Comparison of ENCODE assay signal across 2 fruit fly cellular contexts in the genomic region with DNA sequence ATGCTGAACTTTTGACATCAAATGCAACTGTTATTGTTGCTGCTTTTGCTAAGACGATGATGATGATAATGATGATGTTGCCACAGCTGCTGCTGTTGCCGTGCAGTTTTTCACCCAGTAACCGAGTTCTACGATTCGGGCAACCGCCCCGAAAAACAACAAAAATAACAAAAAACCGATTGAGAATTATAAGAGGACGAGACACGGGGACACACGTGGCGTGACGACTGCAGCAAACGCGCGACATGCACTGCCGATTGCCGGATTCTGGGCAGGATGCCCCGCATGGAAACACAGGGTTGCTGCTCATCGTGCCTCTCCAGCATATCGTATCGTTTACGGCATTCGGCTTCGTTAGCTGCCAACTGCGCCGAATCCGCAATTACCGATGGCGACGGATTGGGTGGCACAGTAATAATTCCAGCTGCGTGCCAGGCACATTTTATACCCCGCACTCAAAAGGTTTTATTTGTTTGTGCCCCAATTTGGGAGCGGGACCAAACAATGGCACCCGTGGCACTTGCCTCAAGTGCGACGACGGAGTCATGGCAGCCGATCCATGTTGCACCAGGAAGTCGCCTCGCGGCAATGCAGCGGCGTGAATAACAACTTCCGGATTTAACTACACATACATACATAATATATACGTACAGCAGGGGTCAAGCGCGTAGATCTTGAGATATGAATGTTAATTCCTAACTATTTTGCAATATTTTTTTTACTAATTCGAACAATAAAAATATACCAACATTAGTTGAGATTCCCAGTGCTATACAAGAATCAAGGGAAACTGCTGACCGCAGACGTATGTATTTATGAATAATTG.
TF ChIP-seq lines count a peak whose summit lies in the region.

No protein-coding gene starts in this region.

TF ChIP-seq in whole organism, embryonic, 481 proteins besides CTCF, POLR2A, EP300 and RAD21 (continued from another document and continues in another):
- TF ChIP-seq CG13894 (tag; optimal IDR thresholded peaks at IDR 0.05; lab: Kevin White, UChicago) (peak; percentile 40), CG1529 (GFP tag; optimal IDR thresholded peaks at IDR 0.05; lab: Kevin White, UChicago) (no peak), rib (GFP tag; IDR thresholded peaks at IDR 0.05; lab: Robert Waterston, UW) (0 out of 2 replicates have a peak, but pooled peaks have one; percentile 35), ewg (GFP tag; optimal IDR thresholded peaks at IDR 0.05; lab: Kevin White, UChicago) (peak; percentile 91), Awh (GFP tag; IDR thresholded peaks at IDR 0.05; lab: Robert Waterston, UW) (no peak), abd-A (tag; optimal IDR thresholded peaks at IDR 0.05; lab: Kevin White, UChicago) (peak; percentile 65), ssp (GFP tag; IDR thresholded peaks at IDR 0.05; lab: Robert Waterston, UW) (no peak), sens (GFP tag; lab: Kevin White, UChicago) (peak; percentile 87), gem (tag; optimal IDR thresholded peaks at IDR 0.05; lab: Kevin White, UChicago) (peak; percentile 25), schlank (tag; optimal IDR thresholded peaks at IDR 0.05; lab: Kevin White, UChicago) (no peak), vvl (GFP tag; IDR thresholded peaks at IDR 0.05; lab: Robert Waterston, UW) (0 out of 2 replicates have a peak, but pooled peaks have one; percentile 9), CG18599 (GFP tag; optimal IDR thresholded peaks at IDR 0.05; lab: Kevin White, UChicago) (peak; percentile 46), Neu2 (GFP tag; optimal IDR thresholded peaks at IDR 0.05; lab: Kevin White, UChicago; ENCODE audit: borderline replicate concordance) (no peak), ATbp (GFP tag; optimal IDR thresholded peaks at IDR 0.05; lab: Kevin White, UChicago) (peak; percentile 17), CG16813 (GFP tag; IDR thresholded peaks at IDR 0.05; lab: Robert Waterston, UW; ENCODE audit: partially characterized antibody) (no peak), Deaf1 (tag; optimal IDR thresholded peaks at IDR 0.05; lab: Kevin White, UChicago) (peak; percentile 92), CG18262 (tag; optimal IDR thresholded peaks at IDR 0.05; lab: Kevin White, UChicago) (peak; percentile 22), hkb (optimal IDR thresholded peaks at IDR 0.05; lab: Kevin White, UChicago) (no peak), hkb (GFP tag; IDR thresholded peaks at IDR 0.05; lab: Robert Waterston, UW) (0 out of 2 replicates have a peak, but pooled peaks have one; percentile 9), Lim3 (GFP tag; IDR thresholded peaks at IDR 0.05; lab: Robert Waterston, UW) (no peak), Drgx (GFP tag; IDR thresholded peaks at IDR 0.05; lab: Robert Waterston, UW) (peak; percentile 17; the same call in 1 of the 2 replicates), salm (tag; optimal IDR thresholded peaks at IDR 0.05; lab: Kevin White, UChicago) (no peak), row (GFP tag; IDR thresholded peaks at IDR 0.05; lab: Robert Waterston, UW) (peak; percentile 58; the same call in 2 of the 3 replicates), Hmx (GFP tag; optimal IDR thresholded peaks at IDR 0.05; lab: Kevin White, UChicago) (no peak), CG10654 (GFP tag; optimal IDR thresholded peaks at IDR 0.05; lab: Kevin White, UChicago) (no peak), fd64A (GFP tag; optimal IDR thresholded peaks at IDR 0.05; lab: Kevin White, UChicago) (no peak), CG17186 (GFP tag; optimal IDR thresholded peaks at IDR 0.05; lab: Kevin White, UChicago) (no peak), Opbp (GFP tag; IDR thresholded peaks at IDR 0.05; lab: Robert Waterston, UW; ENCODE audit: partially characterized antibody) (0 out of 3 replicates have a peak, but pooled peaks have one; percentile 13), CG4617 (GFP tag; optimal IDR thresholded peaks at IDR 0.05; lab: Kevin White, UChicago; ENCODE audit: borderline replicate concordance) (no peak), CG34224 (GFP tag; IDR thresholded peaks at IDR 0.05; lab: Robert Waterston, UW; ENCODE audit: partially characterized antibody) (no peak), disco-r (GFP tag; optimal IDR thresholded peaks at IDR 0.05; lab: Kevin White, UChicago) (no peak), CG11504 (tag; optimal IDR thresholded peaks at IDR 0.05; lab: Kevin White, UChicago) (peak; percentile 17), Xrp1 (GFP tag; IDR thresholded peaks at IDR 0.05; lab: Robert Waterston, UW) (peak; percentile 22; the same call in 1 of the 2 replicates), Fer1 (GFP tag; optimal IDR thresholded peaks at IDR 0.05; lab: Kevin White, UChicago) (peak; percentile 7), Ets65A (GFP tag; lab: Kevin White, UChicago) (peak; percentile 37), CG2678 (tag; optimal IDR thresholded peaks at IDR 0.05; lab: Kevin White, UChicago) (peak; percentile 2), H2.0 (GFP tag; IDR thresholded peaks at IDR 0.05; lab: Robert Waterston, UW) (no peak), CG4854 (GFP tag; optimal IDR thresholded peaks at IDR 0.05; lab: Kevin White, UChicago) (no peak), Elba2 (GFP tag; optimal IDR thresholded peaks at IDR 0.05; lab: Kevin White, UChicago) (peak; percentile 4), Bdp1 (GFP tag; optimal IDR thresholded peaks at IDR 0.05; lab: Kevin White, UChicago) (peak; percentile 58), run (tag; optimal IDR thresholded peaks at IDR 0.05; lab: Kevin White, UChicago) (no peak), CG2116 (GFP tag; optimal IDR thresholded peaks at IDR 0.05; lab: Kevin White, UChicago) (peak; percentile 51), grau (tag; optimal IDR thresholded peaks at IDR 0.05; lab: Kevin White, UChicago) (peak; percentile 13), CG8290 (GFP tag; optimal IDR thresholded peaks at IDR 0.05; lab: Kevin White, UChicago) (no peak), CG8290 (tag; optimal IDR thresholded peaks at IDR 0.05; lab: Kevin White, UChicago) (peak in 1 of 2 experiments; percentile 23), cwo (GFP tag; optimal IDR thresholded peaks at IDR 0.05; lab: Kevin White, UChicago) (no peak), chinmo (GFP tag; IDR thresholded peaks at IDR 0.05; lab: Robert Waterston, UW; ENCODE audit: partially characterized antibody) (0 out of 4 replicates have a peak, but pooled peaks have one; percentile 42), trem (tag; optimal IDR thresholded peaks at IDR 0.05; lab: Kevin White, UChicago) (no peak), kni (GFP tag; optimal IDR thresholded peaks at IDR 0.05; lab: Kevin White, UChicago) (peak; percentile 2), CG30403 (GFP tag; optimal IDR thresholded peaks at IDR 0.05; lab: Kevin White, UChicago) (no peak), CG11696 (GFP tag; IDR thresholded peaks at IDR 0.05; lab: Robert Waterston, UW) (0 out of 2 replicates have a peak, but pooled peaks have one; percentile 65), sr (GFP tag; IDR thresholded peaks at IDR 0.05; lab: Robert Waterston, UW) (no peak), ken (GFP tag; IDR thresholded peaks at IDR 0.05; lab: Robert Waterston, UW) (0 out of 3 replicates have a peak, but pooled peaks have one; percentile 13), Sox102F (GFP tag; optimal IDR thresholded peaks at IDR 0.05; lab: Kevin White, UChicago) (peak; percentile 33), CG1603 (tag; optimal IDR thresholded peaks at IDR 0.05; lab: Kevin White, UChicago) (no peak), Rfx (GFP tag; IDR thresholded peaks at IDR 0.05; lab: Robert Waterston, UW) (0 out of 2 replicates have a peak, but pooled peaks have one; percentile 8), ci (GFP tag; IDR thresholded peaks at IDR 0.05; lab: Robert Waterston, UW) (0 out of 3 replicates have a peak, but pooled peaks have one; percentile 11)

TF ChIP-seq in whole organism, prepupa, 60 proteins besides CTCF, POLR2A, EP300 and RAD21 (continued from another document):
- TF ChIP-seq CG11762 (GFP tag; optimal IDR thresholded peaks at IDR 0.05; lab: Kevin White, UChicago; ENCODE audit: insufficient read depth): peak; percentile 22
- TF ChIP-seq CG15336 (GFP tag; IDR thresholded peaks at IDR 0.05; lab: Robert Waterston, UW): peak; percentile 61; the same call in 1 of the 2 replicates
- no peak for TF ChIP-seq CG9139 (GFP tag; optimal IDR thresholded peaks at IDR 0.05; lab: Kevin White, UChicago)
- TF ChIP-seq Ets96B (tag; optimal IDR thresholded peaks at IDR 0.05; lab: Kevin White, UChicago): peak; percentile 41
- no peak for TF ChIP-seq CG7368 (GFP tag; optimal IDR thresholded peaks at IDR 0.05; lab: Kevin White, UChicago)
- no peak for TF ChIP-seq CG3919 (GFP tag; optimal IDR thresholded peaks at IDR 0.05; lab: Kevin White, UChicago)
- TF ChIP-seq Smox (GFP tag; optimal IDR thresholded peaks at IDR 0.05; lab: Kevin White, UChicago): no peak
- TF ChIP-seq Ets21C (GFP tag; optimal IDR thresholded peaks at IDR 0.05; lab: Kevin White, UChicago): no peak
- TF ChIP-seq svp (GFP tag; lab: Kevin White, UChicago): peak; percentile 69
- no peak for TF ChIP-seq CG16779 (tag; optimal IDR thresholded peaks at IDR 0.05; lab: Kevin White, UChicago)
- no peak for TF ChIP-seq CG1621 (tag; optimal IDR thresholded peaks at IDR 0.05; lab: Kevin White, UChicago)
- TF ChIP-seq CG6808 (GFP tag; optimal IDR thresholded peaks at IDR 0.05; lab: Kevin White, UChicago): no peak
- peak in 1 of 2 experiments; percentile 13 for TF ChIP-seq salr (GFP tag; optimal IDR thresholded peaks at IDR 0.05; lab: Kevin White, UChicago)
- TF ChIP-seq spab (GFP tag; optimal IDR thresholded peaks at IDR 0.05; lab: Kevin White, UChicago): no peak
- no peak for TF ChIP-seq fkh (GFP tag; optimal IDR thresholded peaks at IDR 0.05; lab: Kevin White, UChicago)
- TF ChIP-seq CG34406 (GFP tag; optimal IDR thresholded peaks at IDR 0.05; lab: Kevin White, UChicago): no peak
- peak; percentile 20 for TF ChIP-seq lz (GFP tag; optimal IDR thresholded peaks at IDR 0.05; lab: Kevin White, UChicago)
- TF ChIP-seq CG3032 (tag; optimal IDR thresholded peaks at IDR 0.05; lab: Kevin White, UChicago): no peak
- TF ChIP-seq CG32006 (GFP tag; optimal IDR thresholded peaks at IDR 0.05; lab: Kevin White, UChicago): peak; percentile 34
- TF ChIP-seq net (GFP tag; optimal IDR thresholded peaks at IDR 0.05; lab: Kevin White, UChicago): no peak
- TF ChIP-seq Eip75B (GFP tag; optimal IDR thresholded peaks at IDR 0.05; lab: Kevin White, UChicago): peak; percentile 22
- no peak for TF ChIP-seq fd59A (GFP tag; optimal IDR thresholded peaks at IDR 0.05; lab: Kevin White, UChicago)
- TF ChIP-seq CG8319 (GFP tag; optimal IDR thresholded peaks at IDR 0.05; lab: Kevin White, UChicago): no peak
- TF ChIP-seq Hr38 (GFP tag; optimal IDR thresholded peaks at IDR 0.05; lab: Kevin White, UChicago): no peak
- no peak for TF ChIP-seq CG6854 (GFP tag; optimal IDR thresholded peaks at IDR 0.05; lab: Kevin White, UChicago)
- TF ChIP-seq CG6163 (GFP tag; IDR thresholded peaks at IDR 0.05; lab: Robert Waterston, UW): no peak
- TF ChIP-seq Hr39 (GFP tag; optimal IDR thresholded peaks at IDR 0.05; lab: Kevin White, UChicago): peak; percentile 7
- no peak for TF ChIP-seq cyc (GFP tag; optimal IDR thresholded peaks at IDR 0.05; lab: Kevin White, UChicago)
- TF ChIP-seq esn (GFP tag; optimal IDR thresholded peaks at IDR 0.05; lab: Kevin White, UChicago): peak; percentile 35
- no peak for TF ChIP-seq fd85E (GFP tag; optimal IDR thresholded peaks at IDR 0.05; lab: Kevin White, UChicago)
- peak; percentile 24 for TF ChIP-seq pdm3 (GFP tag; optimal IDR thresholded peaks at IDR 0.05; lab: Kevin White, UChicago)
- TF ChIP-seq acj6 (GFP tag; optimal IDR thresholded peaks at IDR 0.05; lab: Kevin White, UChicago): no peak
- peak; percentile 27 for TF ChIP-seq CG10631 (GFP tag; optimal IDR thresholded peaks at IDR 0.05; lab: Kevin White, UChicago)
- TF ChIP-seq Met (GFP tag; optimal IDR thresholded peaks at IDR 0.05; lab: Kevin White, UChicago): peak; percentile 36
- TF ChIP-seq Gug (GFP tag; IDR thresholded peaks at IDR 0.05; lab: Robert Waterston, UW): no peak
- TF ChIP-seq CG4318 (GFP tag; optimal IDR thresholded peaks at IDR 0.05; lab: Kevin White, UChicago): no peak
- no peak for TF ChIP-seq dsx (GFP tag; optimal IDR thresholded peaks at IDR 0.05; lab: Kevin White, UChicago; ENCODE audit: poor library complexity, severe bottlenecking)
- no peak for TF ChIP-seq CG8119 (GFP tag; IDR thresholded peaks at IDR 0.05; lab: Robert Waterston, UW)
- no peak for TF ChIP-seq CG8632 (GFP tag; optimal IDR thresholded peaks at IDR 0.05; lab: Kevin White, UChicago)
- TF ChIP-seq CG6792 (GFP tag; optimal IDR thresholded peaks at IDR 0.05; lab: Kevin White, UChicago): no peak
